Fruit fly (Drosophila melanogaster) whole organism, embryonic: Measurements from ENCODE around the gene CG31551.

Source experiments
- Atf6 ChIP-seq: fragments of 200-800 bp; sonication (Bioruptor generic); IDR thresholded peaks from 2 replicates; pipeline ENCODE4 v1.3.6; 2022; ENCODE audit warnings: missing biosample characterization, missing genetic modification characterization
- CG10543 ChIP-seq: fragments of 200-800 bp; sonication (Bioruptor generic); optimal IDR thresholded peaks from 3 replicates; lab custom pipeline; 2017; ENCODE audit warnings: missing biosample characterization, mild to moderate bottlenecking, missing genetic modification characterization, moderate library complexity
- CG13424 ChIP-seq: fragments of 200-800 bp; sonication (Bioruptor generic); optimal IDR thresholded peaks from 2 replicates; lab custom pipeline; 2019; ENCODE audit warnings: missing biosample characterization, mild to moderate bottlenecking, missing genetic modification characterization, moderate library complexity
- CG13775 ChIP-seq: fragments of 200-800 bp; sonication (Bioruptor generic); optimal IDR thresholded peaks from 3 replicates; lab custom pipeline; 2017; ENCODE audit warnings: missing biosample characterization, mild to moderate bottlenecking, missing genetic modification characterization
- CG16863 ChIP-seq: fragments of 200-800 bp; sonication (Bioruptor generic); optimal IDR thresholded peaks from 3 replicates; lab custom pipeline; 2016; ENCODE audit warnings: missing biosample characterization, missing genetic modification characterization
- CG17359 ChIP-seq: fragments of 200-800 bp; sonication (Bioruptor generic); optimal IDR thresholded peaks from 3 replicates; lab custom pipeline; 2018; ENCODE audit warnings: missing biosample characterization, mild to moderate bottlenecking, missing genetic modification characterization, moderate library complexity
- CG17829 ChIP-seq: fragments of 200-800 bp; optimal IDR thresholded peaks from 2 replicates; lab custom pipeline; 2019; ENCODE audit warnings: missing biosample characterization, mild to moderate bottlenecking, missing genetic modification characterization, moderate library complexity
- CG18262 ChIP-seq: fragments of 200-800 bp; optimal IDR thresholded peaks from 3 replicates; lab custom pipeline; 2019; ENCODE audit warnings: missing biosample characterization, mild to moderate bottlenecking, missing genetic modification characterization, moderate library complexity
- CG2129 ChIP-seq: fragments of 200-800 bp; sonication (Bioruptor generic); IDR thresholded peaks from 2 replicates; pipeline ENCODE4 v1.3.6; 2022; ENCODE audit warnings: missing biosample characterization, missing genetic modification characterization; ENCODE audit not compliant: partially characterized antibody
- CG2202 ChIP-seq: fragments of 200-800 bp; sonication (Bioruptor generic); optimal IDR thresholded peaks from 2 replicates; lab custom pipeline; 2018; ENCODE audit warnings: missing biosample characterization, mild to moderate bottlenecking, missing genetic modification characterization
- CG30403 ChIP-seq: fragments of 200-800 bp; sonication (Bioruptor generic); optimal IDR thresholded peaks from 3 replicates; lab custom pipeline; 2016; ENCODE audit warnings: missing biosample characterization, missing genetic modification characterization
- CG30431 ChIP-seq: fragments of 200-800 bp; sonication (Bioruptor generic); optimal IDR thresholded peaks from 2 replicates; lab custom pipeline; 2017; ENCODE audit warnings: missing biosample characterization, missing genetic modification characterization
- CG4820 ChIP-seq: fragments of 200-800 bp; sonication (Bioruptor generic); optimal IDR thresholded peaks from 3 replicates; lab custom pipeline; 2016; ENCODE audit warnings: missing biosample characterization, missing genetic modification characterization
- CG8281 ChIP-seq: fragments of 200-800 bp; sonication (Bioruptor generic); optimal IDR thresholded peaks from 2 replicates; lab custom pipeline; 2018; ENCODE audit warnings: missing biosample characterization, mild to moderate bottlenecking, missing genetic modification characterization, moderate library complexity
- CG8359 ChIP-seq: fragments of 200-800 bp; sonication (Bioruptor generic); optimal IDR thresholded peaks from 2 replicates; lab custom pipeline; 2017; ENCODE audit warnings: missing biosample characterization, mild to moderate bottlenecking, missing genetic modification characterization, borderline replicate concordance
- CG8388 ChIP-seq: fragments of 200-800 bp; sonication (Bioruptor generic); optimal IDR thresholded peaks from 2 replicates; lab custom pipeline; 2019; ENCODE audit warnings: missing biosample characterization, mild to moderate bottlenecking, missing genetic modification characterization, moderate library complexity
- CG8924 ChIP-seq: fragments of 200-800 bp; optimal IDR thresholded peaks from 3 replicates; lab custom pipeline; 2019; ENCODE audit warnings: missing biosample characterization, mild to moderate bottlenecking, missing genetic modification characterization, moderate library complexity
- CG9727 ChIP-seq: fragments of 200-800 bp; sonication (Bioruptor generic); optimal IDR thresholded peaks from 3 replicates; lab custom pipeline; 2017; ENCODE audit warnings: missing biosample characterization, mild to moderate bottlenecking, missing genetic modification characterization
- CkIIα-i1 ChIP-seq: fragments of 200-800 bp; sonication (Bioruptor generic); IDR thresholded peaks from 2 replicates; pipeline ENCODE4 v1.3.6; 2022; ENCODE audit warnings: missing biosample characterization, missing genetic modification characterization
- Dfd ChIP-seq, 2 experiments: fragments of >200 bp; optimal IDR thresholded peaks; 2 replicates each; lab custom pipeline; 2017; ENCODE audit warnings: missing biosample characterization in 2 of 2, missing genetic modification characterization in 2 of 2
- Drgx ChIP-seq: fragments of 200-800 bp; sonication (Bioruptor generic); IDR thresholded peaks from 2 replicates; pipeline ENCODE4 v1.3.6; 2022; ENCODE audit warnings: missing biosample characterization, missing genetic modification characterization
- Eip74EF ChIP-seq, 2 experiments: fragments of 200-800 bp in 1 of 2; fragments of >200 bp in 1 of 2; sonication (Bioruptor generic) in 1 of 2; optimal IDR thresholded peaks; 2 replicates each; lab custom pipeline; 2017 to 2019; ENCODE audit warnings: missing biosample characterization in 2 of 2, missing genetic modification characterization in 2 of 2, mild to moderate bottlenecking in 1 of 2, moderate library complexity in 1 of 2
- Hr3 ChIP-seq: fragments of 200-800 bp; sonication (Bioruptor generic); optimal IDR thresholded peaks from 3 replicates; lab custom pipeline; 2016; ENCODE audit warnings: missing biosample characterization, missing genetic modification characterization
- Lpt ChIP-seq: fragments of >200 bp; optimal IDR thresholded peaks from 2 replicates; lab custom pipeline; 2018; ENCODE audit warnings: missing biosample characterization, missing genetic modification characterization
- Mrtf ChIP-seq: fragments of 200-800 bp; sonication (Bioruptor generic); IDR thresholded peaks from 3 replicates; pipeline ENCODE4 v1.3.6; 2022; ENCODE audit warnings: missing biosample characterization, missing genetic modification characterization
- NfI ChIP-seq: fragments of 200-800 bp; sonication (Bioruptor generic); optimal IDR thresholded peaks from 3 replicates; lab custom pipeline; 2018; ENCODE audit warnings: missing biosample characterization, mild to moderate bottlenecking, missing genetic modification characterization, moderate library complexity
- Sry-β ChIP-seq: fragments of 200-800 bp; sonication (Bioruptor generic); optimal IDR thresholded peaks from 2 replicates; lab custom pipeline; 2018; ENCODE audit warnings: missing biosample characterization, mild to moderate bottlenecking, missing genetic modification characterization, moderate library complexity
- TFAM ChIP-seq: fragments of 200-800 bp; sonication (Bioruptor generic); optimal IDR thresholded peaks from 2 replicates; lab custom pipeline; 2017; ENCODE audit warnings: missing biosample characterization, missing genetic modification characterization, inconsistent platforms
- az2 ChIP-seq: fragments of 200-800 bp; sonication (Bioruptor generic); optimal IDR thresholded peaks from 3 replicates; lab custom pipeline; 2016; ENCODE audit warnings: missing biosample characterization, missing genetic modification characterization
- cato ChIP-seq: fragments of 200-800 bp; sonication (Bioruptor generic); optimal IDR thresholded peaks from 2 replicates; lab custom pipeline; 2016; ENCODE audit warnings: missing biosample characterization, missing genetic modification characterization, borderline replicate concordance
- chm ChIP-seq: fragments of 200-800 bp; sonication (Bioruptor generic); IDR thresholded peaks from 2 replicates; pipeline ENCODE4 v1.3.6; 2022; ENCODE audit warnings: missing biosample characterization, missing genetic modification characterization
- ci ChIP-seq: fragments of 200-800 bp; sonication (Bioruptor generic); IDR thresholded peaks from 3 replicates; pipeline ENCODE4 v1.3.6; 2022; ENCODE audit warnings: missing biosample characterization, missing genetic modification characterization
- eyg ChIP-seq: fragments of 200-800 bp; sonication (Bioruptor generic); optimal IDR thresholded peaks from 3 replicates; lab custom pipeline; 2016; ENCODE audit warnings: missing biosample characterization, missing genetic modification characterization
- fd96Cb ChIP-seq: fragments of 200-800 bp; sonication (Bioruptor generic); optimal IDR thresholded peaks from 2 replicates; lab custom pipeline; 2018; ENCODE audit warnings: missing biosample characterization, mild to moderate bottlenecking, missing genetic modification characterization, moderate library complexity
- gem ChIP-seq: fragments of 200-800 bp; sonication (Bioruptor generic); optimal IDR thresholded peaks from 2 replicates; lab custom pipeline; 2019; ENCODE audit warnings: missing biosample characterization, mild to moderate bottlenecking, missing genetic modification characterization, moderate library complexity
- lmd ChIP-seq: fragments of 200-800 bp; sonication (Bioruptor generic); IDR thresholded peaks from 2 replicates; pipeline ENCODE4 v1.3.6; 2022; ENCODE audit warnings: missing biosample characterization, missing genetic modification characterization
- odd ChIP-seq: fragments of 200-800 bp; sonication (Bioruptor generic); optimal IDR thresholded peaks from 2 replicates; lab custom pipeline; 2017; ENCODE audit warnings: missing biosample characterization, mild to moderate bottlenecking, missing genetic modification characterization
- p53 ChIP-seq: fragments of 200-800 bp; sonication (Bioruptor generic); optimal IDR thresholded peaks from 2 replicates; lab custom pipeline; 2016; ENCODE audit warnings: missing biosample characterization, missing genetic modification characterization
- pfk ChIP-seq: fragments of 200-800 bp; sonication (Bioruptor generic); optimal IDR thresholded peaks from 2 replicates; lab custom pipeline; 2018; ENCODE audit warnings: missing biosample characterization, mild to moderate bottlenecking, missing genetic modification characterization, moderate library complexity
- phol ChIP-seq: fragments of 200-800 bp; sonication (Bioruptor generic); optimal IDR thresholded peaks from 3 replicates; lab custom pipeline; 2018; ENCODE audit warnings: missing biosample characterization, mild to moderate bottlenecking, missing genetic modification characterization, moderate library complexity
- row ChIP-seq: fragments of 200-800 bp; sonication (Bioruptor generic); IDR thresholded peaks from 3 replicates; pipeline ENCODE4 v1.3.6; 2022; ENCODE audit warnings: missing biosample characterization, missing genetic modification characterization
- schlank ChIP-seq: fragments of 200-800 bp; sonication (Bioruptor generic); optimal IDR thresholded peaks from 2 replicates; lab custom pipeline; 2018; ENCODE audit warnings: missing biosample characterization, mild to moderate bottlenecking, missing genetic modification characterization
- scrt ChIP-seq: fragments of 200-800 bp; sonication (Bioruptor generic); optimal IDR thresholded peaks from 2 replicates; lab custom pipeline; 2018; ENCODE audit warnings: missing biosample characterization, mild to moderate bottlenecking, missing genetic modification characterization, moderate library complexity
- tin ChIP-seq: fragments of 200-800 bp; sonication (Bioruptor generic); optimal IDR thresholded peaks from 3 replicates; lab custom pipeline; 2016; ENCODE audit warnings: missing biosample characterization, missing genetic modification characterization
- toy ChIP-seq: fragments of 200-800 bp; sonication (Bioruptor generic); IDR thresholded peaks from 2 replicates; pipeline ENCODE4 v1.3.6; 2022; ENCODE audit warnings: missing biosample characterization, missing genetic modification characterization
- trh ChIP-seq: fragments of 200-800 bp; sonication (Bioruptor generic); optimal IDR thresholded peaks from 2 replicates; lab custom pipeline; 2016; ENCODE audit warnings: missing biosample characterization, missing genetic modification characterization
- tx ChIP-seq: fragments of 200-800 bp; sonication (Bioruptor generic); optimal IDR thresholded peaks from 2 replicates; lab custom pipeline; 2016; ENCODE audit warnings: missing biosample characterization, missing genetic modification characterization
- vvl ChIP-seq: fragments of 200-800 bp; sonication (Bioruptor generic); IDR thresholded peaks from 2 replicates; pipeline ENCODE4 v1.3.6; 2022; ENCODE audit warnings: missing biosample characterization, missing genetic modification characterization
- zfh2 ChIP-seq: fragments of 200-800 bp; sonication (Bioruptor generic); optimal IDR thresholded peaks from 2 replicates; lab custom pipeline; 2016; ENCODE audit warnings: missing biosample characterization, missing genetic modification characterization

CG31551 gene

dm6 chr3R:5636519-5637430, 9.1 kb downstream of the CG31551 start, which contains the start of the genes CG31548 and CG12170 (continued):
- TF ChIP-seq Eip74EF (GFP tag; optimal IDR thresholded peaks at IDR 0.05; lab: Kevin White, UChicago) (peak in 1 of 2 experiments; percentile 4), CG30431 (GFP tag; lab: Kevin White, UChicago) (no peak), Hr3 (peak; percentile 46), scrt (GFP tag; lab: Kevin White, UChicago) (no peak), CG10543 (GFP tag; lab: Kevin White, UChicago) (no peak), CG8924 (tag; lab: Kevin White, UChicago) (peak; percentile 65), TFAM (no peak), CG30403 (GFP tag; lab: Kevin White, UChicago) (peak; percentile 53), CG17359 (tag; lab: Kevin White, UChicago) (peak; percentile 48), toy (GFP tag; lab: Robert Waterston, UW) (no peak), chm (GFP tag; lab: Robert Waterston, UW) (peak; percentile 64), ci (GFP tag; lab: Robert Waterston, UW) (peak; percentile 72), Atf6 (GFP tag; lab: Robert Waterston, UW) (peak; percentile 39; the same call in 1 of the 2 replicates), tx (GFP tag; lab: Kevin White, UChicago) (no peak), CG13775 (peak; percentile 62), CkIIα-i1 (GFP tag; lab: Robert Waterston, UW) (no peak), az2 (GFP tag; lab: Kevin White, UChicago) (peak; percentile 56), CG8281 (tag; lab: Kevin White, UChicago) (no peak), CG9727 (peak; percentile 69), p53 (no peak), CG8359 (GFP tag; lab: Kevin White, UChicago) (no peak), eyg (GFP tag; lab: Kevin White, UChicago) (no peak), Sry-β (GFP tag; lab: Kevin White, UChicago) (no peak), odd (GFP tag; lab: Kevin White, UChicago) (no peak), NfI (GFP tag; lab: Kevin White, UChicago) (no peak), CG18262 (tag; lab: Kevin White, UChicago) (peak; percentile 72), Drgx (GFP tag; lab: Robert Waterston, UW) (no peak), Lpt (GFP tag; lab: Kevin White, UChicago) (no peak), row (peak; percentile 62; the same call in 2 of the 3 replicates), zfh2 (GFP tag; lab: Kevin White, UChicago) (no peak), lmd (GFP tag; lab: Robert Waterston, UW) (no peak), CG17829 (peak; percentile 62), pfk (GFP tag; lab: Kevin White, UChicago) (no peak), CG4820 (GFP tag; lab: Kevin White, UChicago) (peak; percentile 31), cato (GFP tag; lab: Kevin White, UChicago) (no peak), tin (peak; percentile 29), CG16863 (peak; percentile 27), vvl (GFP tag; lab: Robert Waterston, UW) (peak; percentile 64), CG2202 (tag; lab: Kevin White, UChicago) (no peak), CG13424 (tag; lab: Kevin White, UChicago) (peak; percentile 53), schlank (tag; lab: Kevin White, UChicago) (no peak), Dfd (GFP tag; optimal IDR thresholded peaks at IDR 0.05; lab: Kevin White, UChicago) (no peak), CG8388 (GFP tag; lab: Kevin White, UChicago) (peak; percentile 60), Mrtf (GFP tag; lab: Robert Waterston, UW) (0 out of 3 replicates have a peak, but pooled peaks have one; percentile 4), phol (tag; lab: Kevin White, UChicago) (peak; percentile 60), trh (GFP tag; lab: Kevin White, UChicago) (no peak), gem (no peak), CG2129 (GFP tag; lab: Robert Waterston, UW) (no peak), fd96Cb (tag; lab: Kevin White, UChicago) (peak; percentile 35)
